Worm (Caenorhabditis elegans): ENCODE measurements around the gene str-40.

DNA sequence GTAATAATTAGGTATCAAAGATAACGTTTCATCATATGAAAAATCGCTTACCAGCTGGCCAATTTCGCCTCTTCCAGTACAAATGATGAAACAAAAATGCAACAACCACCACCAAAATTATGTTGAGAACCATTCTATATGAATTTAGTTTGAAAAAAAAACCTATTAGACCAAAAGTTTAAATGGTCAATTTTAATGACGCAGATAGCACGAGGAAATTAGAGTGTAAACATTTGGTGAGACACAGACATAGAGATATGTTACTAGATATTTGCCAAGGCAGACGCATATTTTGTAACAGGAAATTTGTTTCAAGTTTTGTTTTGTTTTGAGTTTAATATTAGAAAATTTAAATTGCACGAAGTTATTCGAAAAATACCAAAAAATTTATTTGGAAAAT lies 25.4 kb upstream of the str-40 start, which contains the start of gene cyp-33C9:
- no peak for TF ChIP-seq ama-1 (optimal IDR thresholded peaks at IDR 0.05)
- TF ChIP-seq hmbx-1 (tag; optimal IDR thresholded peaks at IDR 0.05) = no peak

Measured in whole organism, early embryonic.